Worm (Caenorhabditis elegans): ENCODE measurements around the gene M03E7.1.

- no peak for TF ChIP-seq hlh-6 (tag; optimal IDR thresholded peaks at IDR 0.05)
- no peak for TF ChIP-seq nhr-11 (tag; optimal IDR thresholded peaks at IDR 0.05)
- TF ChIP-seq T23F11.4 (GFP tag; optimal IDR thresholded peaks at IDR 0.05), result no peak
- TF ChIP-seq fkh-10 (GFP tag; optimal IDR thresholded peaks at IDR 0.05), result no peak
- TF ChIP-seq F13H6.1 (tag; optimal IDR thresholded peaks at IDR 0.05), result no peak
- no peak for TF ChIP-seq pat-9 (tag; optimal IDR thresholded peaks at IDR 0.05)
- TF ChIP-seq ceh-34 (tag; optimal IDR thresholded peaks at IDR 0.05), result no peak
- TF ChIP-seq hlh-30 (tag; optimal IDR thresholded peaks at IDR 0.05; ENCODE audit: insufficient read depth), result no peak
- TF ChIP-seq tbx-7 (tag; optimal IDR thresholded peaks at IDR 0.05), result no peak
- no peak for TF ChIP-seq pros-1 (tag; optimal IDR thresholded peaks at IDR 0.05)
- no peak for TF ChIP-seq hlh-13 (GFP tag; optimal IDR thresholded peaks at IDR 0.05)
- TF ChIP-seq ceh-45 (GFP tag; IDR thresholded peaks at IDR 0.05), result no peak
Observed at ce11 chrV:5580517-5580916, 41.0 kb upstream of the M03E7.1 start.
